Fruit fly (Drosophila melanogaster) whole organism, embryonic: ENCODE measurements around the gene CheA86a.

Source experiments
- Bgb ChIP-seq: fragments of 200-800 bp; sonication (Bioruptor generic); IDR thresholded peaks from 2 replicates; pipeline ENCODE4 v1.3.6; 2022; ENCODE audit warnings: missing biosample characterization, missing genetic modification characterization; ENCODE audit not compliant: partially characterized antibody
- CG10147 ChIP-seq: fragments of 200-800 bp; sonication (Bioruptor generic); optimal IDR thresholded peaks from 2 replicates; lab custom pipeline; 2019; ENCODE audit warnings: missing biosample characterization, mild to moderate bottlenecking, missing genetic modification characterization, moderate library complexity
- CG11247 ChIP-seq: fragments of 200-800 bp; sonication (Bioruptor generic); IDR thresholded peaks from 2 replicates; pipeline ENCODE4 v1.3.6; 2022; ENCODE audit warnings: missing biosample characterization, missing genetic modification characterization
- CG12219 ChIP-seq: fragments of 200-800 bp; sonication (Bioruptor generic); optimal IDR thresholded peaks from 3 replicates; lab custom pipeline; 2018; ENCODE audit warnings: missing biosample characterization, mild to moderate bottlenecking, missing genetic modification characterization
- CG12236 ChIP-seq: fragments of 200-800 bp; sonication (Bioruptor generic); optimal IDR thresholded peaks from 2 replicates; lab custom pipeline; 2016; ENCODE audit warnings: missing biosample characterization, missing genetic modification characterization
- CG13624 ChIP-seq: fragments of 200-800 bp; sonication (Bioruptor generic); optimal IDR thresholded peaks from 2 replicates; lab custom pipeline; 2016; ENCODE audit warnings: missing biosample characterization, missing genetic modification characterization
- CG16779 ChIP-seq: fragments of 200-800 bp; sonication (Bioruptor generic); IDR thresholded peaks from 2 replicates; pipeline ENCODE4 v1.3.6; 2022; ENCODE audit warnings: missing biosample characterization, missing genetic modification characterization
- CG2202 ChIP-seq: fragments of 200-800 bp; sonication (Bioruptor generic); optimal IDR thresholded peaks from 2 replicates; lab custom pipeline; 2018; ENCODE audit warnings: missing biosample characterization, mild to moderate bottlenecking, missing genetic modification characterization
- CG3163 ChIP-seq: fragments of 200-800 bp; sonication (Bioruptor generic); optimal IDR thresholded peaks from 3 replicates; lab custom pipeline; 2016; ENCODE audit warnings: missing biosample characterization, missing genetic modification characterization
- CG32532 ChIP-seq: fragments of 200-800 bp; sonication (Bioruptor generic); IDR thresholded peaks from 2 replicates; pipeline ENCODE4 v1.3.6; 2022; ENCODE audit warnings: missing biosample characterization, missing genetic modification characterization
- CG34376 ChIP-seq: fragments of 200-800 bp; sonication (Bioruptor generic); optimal IDR thresholded peaks from 2 replicates; lab custom pipeline; 2018; ENCODE audit warnings: missing biosample characterization, mild to moderate bottlenecking, missing genetic modification characterization
- CG4424 ChIP-seq: fragments of 200-800 bp; sonication (Bioruptor generic); optimal IDR thresholded peaks from 3 replicates; lab custom pipeline; 2016; ENCODE audit warnings: missing biosample characterization, missing genetic modification characterization
- CG5245 ChIP-seq: fragments of 200-800 bp; sonication (Bioruptor generic); optimal IDR thresholded peaks from 3 replicates; lab custom pipeline; 2016; ENCODE audit warnings: missing biosample characterization, missing genetic modification characterization
- CG7372 ChIP-seq: fragments of 200-800 bp; sonication (Bioruptor generic); IDR thresholded peaks from 2 replicates; pipeline ENCODE4 v1.3.6; 2022; ENCODE audit warnings: missing biosample characterization, missing genetic modification characterization
- CG7745 ChIP-seq: fragments of 200-800 bp; sonication (Bioruptor generic); optimal IDR thresholded peaks from 2 replicates; lab custom pipeline; 2018; ENCODE audit warnings: missing biosample characterization, mild to moderate bottlenecking, missing genetic modification characterization, moderate library complexity
- CG9215 ChIP-seq: fragments of 200-800 bp; sonication (Bioruptor generic); IDR thresholded peaks from 2 replicates; pipeline ENCODE4 v1.3.6; 2022; ENCODE audit warnings: missing biosample characterization, missing genetic modification characterization
- CG9817 ChIP-seq: fragments of 200-800 bp; sonication (Bioruptor generic); optimal IDR thresholded peaks from 2 replicates; lab custom pipeline; 2018; ENCODE audit warnings: missing biosample characterization, mild to moderate bottlenecking, missing genetic modification characterization, moderate library complexity
- Ets65A ChIP-seq: fragments of 200-800 bp; sonication (Bioruptor generic); peaks from one replicate; lab custom pipeline; 2016; ENCODE audit warnings: missing biosample characterization, missing genetic modification characterization
- Fer2 ChIP-seq: fragments of 200-800 bp; sonication (Bioruptor generic); optimal IDR thresholded peaks from 2 replicates; lab custom pipeline; 2018; ENCODE audit warnings: missing biosample characterization, mild to moderate bottlenecking, missing genetic modification characterization, moderate library complexity
- Hmr ChIP-seq: fragments of 200-800 bp; sonication (Bioruptor generic); optimal IDR thresholded peaks from 3 replicates; lab custom pipeline; 2017; ENCODE audit warnings: mild to moderate bottlenecking, missing biosample characterization, missing genetic modification reagents, missing genetic modification characterization
- NFAT ChIP-seq: fragments of 200-800 bp; sonication (Bioruptor generic); IDR thresholded peaks from 2 replicates; pipeline ENCODE4 v1.3.6; 2022; ENCODE audit warnings: missing biosample characterization, missing genetic modification characterization
- Rfx ChIP-seq: fragments of 200-800 bp; sonication (Bioruptor generic); IDR thresholded peaks from 2 replicates; pipeline ENCODE4 v1.3.6; 2022; ENCODE audit warnings: missing biosample characterization, missing genetic modification characterization
- Vsx1 ChIP-seq: fragments of 200-800 bp; sonication (Bioruptor generic); optimal IDR thresholded peaks from 2 replicates; lab custom pipeline; 2017; ENCODE audit warnings: missing biosample characterization, mild to moderate bottlenecking, missing genetic modification characterization, missing genetic modification reagents
- ase ChIP-seq: fragments of 200-800 bp; sonication (Bioruptor generic); IDR thresholded peaks from 3 replicates; pipeline ENCODE4 v1.3.6; 2022; ENCODE audit warnings: missing biosample characterization, missing genetic modification characterization
- dan ChIP-seq: fragments of 200-800 bp; sonication (Bioruptor generic); IDR thresholded peaks from 2 replicates; pipeline ENCODE4 v1.3.6; 2022; ENCODE audit warnings: missing biosample characterization, missing genetic modification characterization
- danr ChIP-seq: fragments of 200-800 bp; sonication (Bioruptor generic); IDR thresholded peaks from 2 replicates; pipeline ENCODE4 v1.3.6; 2022; ENCODE audit warnings: missing biosample characterization, missing genetic modification characterization
- dmrt11E ChIP-seq: fragments of 200-800 bp; sonication (Bioruptor generic); optimal IDR thresholded peaks from 3 replicates; lab custom pipeline; 2018; ENCODE audit warnings: missing biosample characterization, mild to moderate bottlenecking, missing genetic modification characterization, moderate library complexity
- exex ChIP-seq: fragments of 200-800 bp; sonication (Bioruptor generic); optimal IDR thresholded peaks from 4 replicates; lab custom pipeline; 2018; ENCODE audit warnings: missing biosample characterization, mild to moderate bottlenecking, missing genetic modification characterization, moderate library complexity
- fd102C ChIP-seq: fragments of 200-800 bp; sonication (Bioruptor generic); optimal IDR thresholded peaks from 2 replicates; lab custom pipeline; 2018; ENCODE audit warnings: missing biosample characterization, mild to moderate bottlenecking, missing genetic modification characterization, moderate library complexity
- gem ChIP-seq: fragments of 200-800 bp; sonication (Bioruptor generic); optimal IDR thresholded peaks from 2 replicates; lab custom pipeline; 2019; ENCODE audit warnings: missing biosample characterization, mild to moderate bottlenecking, missing genetic modification characterization, moderate library complexity
- ken ChIP-seq: fragments of 200-800 bp; sonication (Bioruptor generic); IDR thresholded peaks from 3 replicates; pipeline ENCODE4 v1.3.6; 2022; ENCODE audit warnings: missing biosample characterization, missing genetic modification characterization
- lilli ChIP-seq: fragments of 200-800 bp; sonication (Bioruptor generic); optimal IDR thresholded peaks from 3 replicates; lab custom pipeline; 2016; ENCODE audit warnings: missing biosample characterization, missing genetic modification characterization
- peb ChIP-seq: fragments of 200-800 bp; sonication (Bioruptor generic); IDR thresholded peaks from 2 replicates; pipeline ENCODE4 v1.3.6; 2022; ENCODE audit warnings: missing biosample characterization, missing genetic modification characterization
- sens-2 ChIP-seq: fragments of 200-800 bp; sonication (Bioruptor generic); IDR thresholded peaks from 2 replicates; pipeline ENCODE4 v1.3.6; 2022; ENCODE audit warnings: missing biosample characterization, missing genetic modification characterization
- sima ChIP-seq: fragments of 200-800 bp; sonication (Bioruptor generic); optimal IDR thresholded peaks from 2 replicates; lab custom pipeline; 2016; ENCODE audit warnings: missing biosample characterization, missing genetic modification characterization
- ssp ChIP-seq: fragments of 200-800 bp; sonication (Bioruptor generic); IDR thresholded peaks from 2 replicates; pipeline ENCODE4 v1.3.6; 2022; ENCODE audit warnings: missing biosample characterization, missing genetic modification characterization
- zen2 ChIP-seq: fragments of 200-800 bp; sonication (Bioruptor generic); IDR thresholded peaks from 3 replicates; pipeline ENCODE4 v1.3.6; 2022; ENCODE audit warnings: missing biosample characterization, missing genetic modification characterization; ENCODE audit not compliant: partially characterized antibody

Gene CheA86a

dm6 chr3R:11172460-11173168, 27.6 kb upstream of the CheA86a start, which contains the start of gene Ugt35A1 (continued):
- TF ChIP-seq Vsx1 (GFP tag; lab: Kevin White, UChicago) (peak; percentile 89), CG32532 (GFP tag; lab: Robert Waterston, UW) (peak; percentile 7; the same call in 1 of the 2 replicates), CG11247 (GFP tag; lab: Robert Waterston, UW) (no peak), dan (GFP tag; lab: Robert Waterston, UW) (no peak), CG5245 (GFP tag; lab: Kevin White, UChicago) (no peak), Bgb (GFP tag; lab: Robert Waterston, UW) (0 out of 2 replicates have a peak, but pooled peaks have one; percentile 12), NFAT (no peak), CG7372 (GFP tag; lab: Robert Waterston, UW) (no peak), Rfx (GFP tag; lab: Robert Waterston, UW) (0 out of 2 replicates have a peak, but pooled peaks have one; percentile 7), CG3163 (peak; percentile 77), CG10147 (GFP tag; lab: Kevin White, UChicago) (no peak), exex (tag; lab: Kevin White, UChicago) (peak; percentile 91), Hmr (no peak), Fer2 (tag; lab: Kevin White, UChicago) (no peak)

DNA sequence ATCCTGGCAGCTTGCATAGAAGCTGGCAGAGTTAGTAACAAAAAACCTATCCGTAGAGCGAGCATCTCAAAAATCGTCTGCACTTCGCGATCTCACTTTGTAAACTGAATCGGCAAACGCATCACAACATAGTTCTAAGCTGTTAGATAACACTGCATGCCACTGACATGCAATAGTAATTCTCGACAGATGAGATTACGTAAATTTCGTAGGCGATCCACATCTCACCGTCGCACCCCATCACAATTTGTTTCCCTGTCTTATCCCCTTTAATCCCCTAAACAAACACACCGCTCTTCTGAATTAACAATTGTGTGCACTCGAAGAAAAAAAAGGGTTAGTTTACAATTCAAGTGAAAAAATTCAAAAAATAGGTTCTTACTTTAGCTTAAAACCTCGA, 25.1 kb upstream of the CheA86a start, which contains the start of gene Ugt35B1:
TSS of gene Ugt35B1 (minus strand) at position 101 of the 400 bp plus-strand sequence.
- TF ChIP-seq ssp (GFP tag; lab: Robert Waterston, UW) (no peak), fd102C (GFP tag; lab: Kevin White, UChicago) (no peak), zen2 (no peak), lilli (GFP tag; lab: Kevin White, UChicago) (no peak), CG12236 (no peak), gem (tag; lab: Kevin White, UChicago) (no peak), CG4424 (GFP tag; lab: Kevin White, UChicago) (no peak), CG2202 (tag; lab: Kevin White, UChicago) (no peak), peb (no peak), CG12219 (GFP tag; lab: Kevin White, UChicago) (no peak), CG9817 (tag; lab: Kevin White, UChicago) (no peak), danr (GFP tag; lab: Robert Waterston, UW) (no peak), sens-2 (no peak), CG7745 (tag; lab: Kevin White, UChicago) (no peak), ken (GFP tag; lab: Robert Waterston, UW) (no peak), dmrt11E (no peak), ase (no peak), CG13624 (GFP tag; lab: Kevin White, UChicago) (no peak), CG16779 (no peak), sima (GFP tag; lab: Kevin White, UChicago) (no peak)

- TF ChIP-seq Ets65A (GFP tag; lab: Kevin White, UChicago) (peak; percentile 34), exex (tag; lab: Kevin White, UChicago) (peak; percentile 91), CG9215 (GFP tag; lab: Robert Waterston, UW) (no peak), CG34376 (GFP tag; lab: Kevin White, UChicago) (peak; percentile 39)
These were observed 23.0 kb upstream of the CheA86a start, which contains the start of gene Ugt35E2 for dm6 chr3R:11167931-11168465. Ugt35E2 (minus strand) TSS chr3R:11167981.
